Worm (Caenorhabditis elegans): ENCODE measurements around the gene C45B2.6.

Gene C45B2.6

ce11 chrX:6022469-6022868 is 30.2 kb upstream of the C45B2.6 start, which contains the start of gene lelo-3:
TSS of gene lelo-3 (minus strand) at chrX:6022569.
- no peak for TF ChIP-seq daf-12 (tag; optimal IDR thresholded peaks at IDR 0.05)
- TF ChIP-seq unc-39 (tag; optimal IDR thresholded peaks at IDR 0.05), result no peak
- no peak for TF ChIP-seq nhr-77 (tag; optimal IDR thresholded peaks at IDR 0.05)
- no peak for TF ChIP-seq pha-4 (tag; optimal IDR thresholded peaks at IDR 0.05)
- no peak for TF ChIP-seq ceh-28 (tag; optimal IDR thresholded peaks at IDR 0.05)
- no peak for TF ChIP-seq aly-2 (tag; optimal IDR thresholded peaks at IDR 0.05)
- no peak for TF ChIP-seq ZK546.5 (tag; optimal IDR thresholded peaks at IDR 0.05)
- TF ChIP-seq nfya-1 (tag; optimal IDR thresholded peaks at IDR 0.05; ENCODE audit: insufficient read depth), result no peak
- no peak for TF ChIP-seq skn-1 (tag; optimal IDR thresholded peaks at IDR 0.05)
- TF ChIP-seq hmg-11 (tag; optimal IDR thresholded peaks at IDR 0.05), result no peak
- no peak for TF ChIP-seq elt-1 (tag; optimal IDR thresholded peaks at IDR 0.05)

- TF ChIP-seq elt-2 (tag; optimal IDR thresholded peaks at IDR 0.05) (peak; percentile 85), nhr-43 (tag; optimal IDR thresholded peaks at IDR 0.05; ENCODE audit: poor library complexity, severe bottlenecking) (no peak), pha-4 (tag; optimal IDR thresholded peaks at IDR 0.05) (peak; percentile 45), nhr-11 (tag; optimal IDR thresholded peaks at IDR 0.05) (no peak), pqm-1 (tag; optimal IDR thresholded peaks at IDR 0.05) (peak; percentile 74), jun-1 (tag; optimal IDR thresholded peaks at IDR 0.05) (peak; percentile 37)
Observed at ce11 chrX:6024977-6025376, 27.7 kb upstream of the C45B2.6 start.

ce11 chrX:6026732-6027528 is 25.7 kb upstream of the C45B2.6 start:
- TF ChIP-seq nhr-23 (tag; optimal IDR thresholded peaks at IDR 0.05) (no peak), pha-4 (tag; optimal IDR thresholded peaks at IDR 0.05) (no peak), mdl-1 (tag; optimal IDR thresholded peaks at IDR 0.05) (no peak), nhr-11 (tag; optimal IDR thresholded peaks at IDR 0.05) (no peak), pqm-1 (tag; optimal IDR thresholded peaks at IDR 0.05) (peak; percentile 26), fkh-10 (GFP tag; optimal IDR thresholded peaks at IDR 0.05) (no peak), nhr-76 (tag; optimal IDR thresholded peaks at IDR 0.05) (no peak), unc-39 (tag; optimal IDR thresholded peaks at IDR 0.05) (no peak), nhr-25 (tag; optimal IDR thresholded peaks at IDR 0.05) (peak; percentile 53), lsy-12 (tag; optimal IDR thresholded peaks at IDR 0.05) (no peak), nhr-67 (tag; optimal IDR thresholded peaks at IDR 0.05) (no peak), sea-2 (GFP tag; optimal IDR thresholded peaks at IDR 0.05) (no peak), elt-3 (tag; optimal IDR thresholded peaks at IDR 0.05) (no peak), ceh-28 (tag; optimal IDR thresholded peaks at IDR 0.05) (no peak), hmg-11 (tag; optimal IDR thresholded peaks at IDR 0.05) (no peak), lin-15B (tag; optimal IDR thresholded peaks at IDR 0.05) (no peak), mml-1 (tag; optimal IDR thresholded peaks at IDR 0.05) (no peak), elt-2 (tag; optimal IDR thresholded peaks at IDR 0.05) (peak; percentile 52), R02D3.7 (tag; optimal IDR thresholded peaks at IDR 0.05) (no peak), ceh-16 (tag; optimal IDR thresholded peaks at IDR 0.05) (no peak), ztf-4 (tag; optimal IDR thresholded peaks at IDR 0.05) (no peak)

ce11 chrX:6029075-6029474 is 23.6 kb upstream of the C45B2.6 start:
- TF ChIP-seq ceh-82 (tag; optimal IDR thresholded peaks at IDR 0.05), result no peak
- peak; percentile 34 for TF ChIP-seq ceh-16 (tag; optimal IDR thresholded peaks at IDR 0.05)
- TF ChIP-seq nhr-25 (tag; optimal IDR thresholded peaks at IDR 0.05), result peak; percentile 29
- TF ChIP-seq nhr-12 (tag; optimal IDR thresholded peaks at IDR 0.05), result no peak
- TF ChIP-seq elt-2 (tag; optimal IDR thresholded peaks at IDR 0.05), result no peak
- TF ChIP-seq elt-1 (tag; optimal IDR thresholded peaks at IDR 0.05), result peak; percentile 49
- no peak for TF ChIP-seq fos-1 (tag; optimal IDR thresholded peaks at IDR 0.05)

- TF ChIP-seq ceh-16 (tag; optimal IDR thresholded peaks at IDR 0.05) (no peak), R02D3.7 (tag; optimal IDR thresholded peaks at IDR 0.05) (no peak)
Observed at ce11 chrX:6031169-6031568, 21.5 kb upstream of the C45B2.6 start, which contains the start of gene ipp-5. TSS of gene ipp-5 (plus strand) at chrX:6031469.

Measured in whole organism, L3 larva.